Fruit fly (Drosophila melanogaster) whole organism, embryonic: ENCODE results near the gene CG13601.

ENCODE experiments used
- ATbp ChIP-seq: fragments of 200-800 bp; sonication (Bioruptor generic); optimal IDR thresholded peaks from 2 replicates; lab custom pipeline; 2017; ENCODE audit warnings: missing biosample characterization, mild to moderate bottlenecking, missing genetic modification characterization, missing genetic modification reagents
- Bdp1 ChIP-seq: fragments of 200-800 bp; sonication (Bioruptor generic); optimal IDR thresholded peaks from 3 replicates; lab custom pipeline; 2016; ENCODE audit warnings: missing biosample characterization, missing genetic modification characterization
- C15 ChIP-seq: fragments of 200-800 bp; sonication (Bioruptor generic); IDR thresholded peaks from 3 replicates; pipeline ENCODE4 v1.3.6; 2022; ENCODE audit warnings: missing biosample characterization, missing genetic modification characterization
- CG11456 ChIP-seq: fragments of 200-800 bp; sonication (Bioruptor generic); IDR thresholded peaks from 3 replicates; pipeline ENCODE4 v1.3.6; 2022; ENCODE audit warnings: missing biosample characterization, missing genetic modification characterization
- CG12236 ChIP-seq: fragments of 200-800 bp; sonication (Bioruptor generic); optimal IDR thresholded peaks from 2 replicates; lab custom pipeline; 2016; ENCODE audit warnings: missing biosample characterization, missing genetic modification characterization
- CG12769 ChIP-seq: fragments of 200-800 bp; sonication (Bioruptor generic); optimal IDR thresholded peaks from 2 replicates; lab custom pipeline; 2019; ENCODE audit warnings: missing biosample characterization, mild to moderate bottlenecking, missing genetic modification characterization, moderate library complexity
- CG14965 ChIP-seq: fragments of 200-800 bp; sonication (Bioruptor generic); optimal IDR thresholded peaks from 2 replicates; lab custom pipeline; 2016; ENCODE audit warnings: missing biosample characterization, missing genetic modification characterization, borderline replicate concordance
- CG15269 ChIP-seq: fragments of 200-800 bp; sonication (Bioruptor generic); optimal IDR thresholded peaks from 2 replicates; lab custom pipeline; 2018; ENCODE audit warnings: missing biosample characterization, mild to moderate bottlenecking, missing genetic modification characterization, moderate library complexity
- CG15514 ChIP-seq: fragments of 200-800 bp; sonication (Bioruptor generic); optimal IDR thresholded peaks from 3 replicates; lab custom pipeline; 2017; ENCODE audit warnings: missing biosample characterization, missing genetic modification characterization, mild to moderate bottlenecking, moderate library complexity, missing genetic modification reagents
- CG17829 ChIP-seq: fragments of 200-800 bp; optimal IDR thresholded peaks from 2 replicates; lab custom pipeline; 2019; ENCODE audit warnings: missing biosample characterization, mild to moderate bottlenecking, missing genetic modification characterization, moderate library complexity
- CG18476 ChIP-seq: fragments of 200-800 bp; sonication (Bioruptor generic); optimal IDR thresholded peaks from 2 replicates; lab custom pipeline; 2016; ENCODE audit warnings: missing biosample characterization, mild to moderate bottlenecking, missing genetic modification characterization
- CG2129 ChIP-seq: fragments of 200-800 bp; sonication (Bioruptor generic); IDR thresholded peaks from 2 replicates; pipeline ENCODE4 v1.3.6; 2022; ENCODE audit warnings: missing biosample characterization, missing genetic modification characterization; ENCODE audit not compliant: partially characterized antibody
- CG2678 ChIP-seq: fragments of 200-800 bp; sonication (Bioruptor generic); optimal IDR thresholded peaks from 3 replicates; lab custom pipeline; 2019; ENCODE audit warnings: missing biosample characterization, mild to moderate bottlenecking, missing genetic modification characterization, moderate library complexity
- CG30020 ChIP-seq: fragments of 200-800 bp; optimal IDR thresholded peaks from 2 replicates; lab custom pipeline; 2019; ENCODE audit warnings: missing biosample characterization, mild to moderate bottlenecking, missing genetic modification characterization, moderate library complexity
- CG3065 ChIP-seq: fragments of 200-800 bp; sonication (Bioruptor generic); optimal IDR thresholded peaks from 2 replicates; lab custom pipeline; 2016; ENCODE audit warnings: missing biosample characterization, missing genetic modification characterization
- CG31388 ChIP-seq: fragments of 200-800 bp; sonication (Bioruptor generic); optimal IDR thresholded peaks from 2 replicates; lab custom pipeline; 2016; ENCODE audit warnings: missing biosample characterization, missing genetic modification characterization
- CG3407 ChIP-seq: fragments of 200-800 bp; sonication (Bioruptor generic); optimal IDR thresholded peaks from 2 replicates; lab custom pipeline; 2018; ENCODE audit warnings: missing biosample characterization, mild to moderate bottlenecking, missing genetic modification characterization
- CG4282 ChIP-seq: fragments of 200-800 bp; sonication (Bioruptor generic); optimal IDR thresholded peaks from 2 replicates; lab custom pipeline; 2016; ENCODE audit warnings: missing biosample characterization, missing genetic modification characterization
- CG4854 ChIP-seq: fragments of 200-800 bp; sonication (Bioruptor generic); optimal IDR thresholded peaks from 2 replicates; lab custom pipeline; 2016; ENCODE audit warnings: missing biosample characterization, missing genetic modification characterization, inconsistent platforms
- CG6272 ChIP-seq: fragments of 200-800 bp; sonication (Bioruptor generic); IDR thresholded peaks from 2 replicates; pipeline ENCODE4 v1.3.6; 2022; ENCODE audit warnings: missing biosample characterization, missing genetic modification characterization
- CG7357 ChIP-seq: fragments of 200-800 bp; sonication (Bioruptor generic); IDR thresholded peaks from 3 replicates; pipeline ENCODE4 v1.3.6; 2022; ENCODE audit warnings: missing biosample characterization, missing genetic modification characterization
- CG7745 ChIP-seq: fragments of 200-800 bp; sonication (Bioruptor generic); optimal IDR thresholded peaks from 2 replicates; lab custom pipeline; 2018; ENCODE audit warnings: missing biosample characterization, mild to moderate bottlenecking, missing genetic modification characterization, moderate library complexity
- CG7987 ChIP-seq: fragments of 200-800 bp; sonication (Bioruptor generic); optimal IDR thresholded peaks from 2 replicates; lab custom pipeline; 2018; ENCODE audit warnings: missing biosample characterization, mild to moderate bottlenecking, missing genetic modification characterization, moderate library complexity
- CkIIα-i1 ChIP-seq: fragments of 200-800 bp; sonication (Bioruptor generic); IDR thresholded peaks from 2 replicates; pipeline ENCODE4 v1.3.6; 2022; ENCODE audit warnings: missing biosample characterization, missing genetic modification characterization
- E2f2 ChIP-seq: fragments of 200-800 bp; sonication (Bioruptor generic); IDR thresholded peaks from 2 replicates; pipeline ENCODE4 v1.3.6; 2022; ENCODE audit warnings: missing biosample characterization, missing genetic modification characterization
- Fer3 ChIP-seq: fragments of 200-800 bp; sonication (Bioruptor generic); optimal IDR thresholded peaks from 2 replicates; lab custom pipeline; 2018; ENCODE audit warnings: missing biosample characterization, mild to moderate bottlenecking, missing genetic modification characterization, moderate library complexity
- H2.0 ChIP-seq: fragments of 200-800 bp; sonication (Bioruptor generic); IDR thresholded peaks from 2 replicates; pipeline ENCODE4 v1.3.6; 2022; ENCODE audit warnings: missing biosample characterization, missing genetic modification characterization
- Meics ChIP-seq: fragments of 200-800 bp; sonication (Bioruptor generic); optimal IDR thresholded peaks from 2 replicates; lab custom pipeline; 2017; ENCODE audit warnings: missing biosample characterization, mild to moderate bottlenecking, missing genetic modification characterization
- NFAT ChIP-seq: fragments of 200-800 bp; sonication (Bioruptor generic); IDR thresholded peaks from 2 replicates; pipeline ENCODE4 v1.3.6; 2022; ENCODE audit warnings: missing biosample characterization, missing genetic modification characterization
- NfI ChIP-seq: fragments of 200-800 bp; sonication (Bioruptor generic); optimal IDR thresholded peaks from 3 replicates; lab custom pipeline; 2018; ENCODE audit warnings: missing biosample characterization, mild to moderate bottlenecking, missing genetic modification characterization, moderate library complexity
- Sry-β ChIP-seq: fragments of 200-800 bp; sonication (Bioruptor generic); optimal IDR thresholded peaks from 2 replicates; lab custom pipeline; 2018; ENCODE audit warnings: missing biosample characterization, mild to moderate bottlenecking, missing genetic modification characterization, moderate library complexity
- Usf ChIP-seq: fragments of 200-800 bp; sonication (Bioruptor generic); optimal IDR thresholded peaks from 2 replicates; lab custom pipeline; 2017; ENCODE audit warnings: missing genotype, missing biosample characterization, missing genetic modification characterization
- Xrp1 ChIP-seq: fragments of 200-800 bp; sonication (Bioruptor generic); IDR thresholded peaks from 2 replicates; pipeline ENCODE4 v1.3.6; 2022; ENCODE audit warnings: missing biosample characterization, missing genetic modification characterization
- crc ChIP-seq: fragments of 200-800 bp; sonication (Bioruptor generic); optimal IDR thresholded peaks from 2 replicates; lab custom pipeline; 2016; ENCODE audit warnings: missing biosample characterization, missing genetic modification characterization
- disco-r ChIP-seq: fragments of 200-800 bp; sonication (Bioruptor generic); optimal IDR thresholded peaks from 2 replicates; lab custom pipeline; 2016; ENCODE audit warnings: missing biosample characterization, missing genetic modification characterization
- emc ChIP-seq: fragments of 200-800 bp; sonication (Bioruptor generic); optimal IDR thresholded peaks from 2 replicates; lab custom pipeline; 2016; ENCODE audit warnings: missing biosample characterization, missing genetic modification characterization
- fru ChIP-seq: fragments of >200 bp; optimal IDR thresholded peaks from 2 replicates; lab custom pipeline; 2017
- kay ChIP-seq: fragments of 200-800 bp; sonication (Bioruptor generic); optimal IDR thresholded peaks from 2 replicates; lab custom pipeline; 2016; ENCODE audit warnings: missing biosample characterization, missing genetic modification characterization
- lab ChIP-seq: fragments of 200-800 bp; sonication (Bioruptor generic); optimal IDR thresholded peaks from 3 replicates; lab custom pipeline; 2017; ENCODE audit warnings: missing biosample characterization, missing genetic modification characterization, mild to moderate bottlenecking, moderate library complexity, missing genetic modification reagents
- otp ChIP-seq: fragments of 200-800 bp; sonication (Bioruptor generic); IDR thresholded peaks from 3 replicates; pipeline ENCODE4, ENCODE4 v1.3.6; 2022; ENCODE audit warnings: missing biosample characterization, missing genetic modification characterization
- sc ChIP-seq, 3 experiments: fragments of >200 bp in 2 of 3; fragments of 200-800 bp in 1 of 3; sonication (Bioruptor generic) in 1 of 3; optimal IDR thresholded peaks; 2 replicates in 2 of 3; 3 replicates in 1 of 3; lab custom pipeline; 2017; ENCODE audit warnings: mild to moderate bottlenecking in 1 of 3, missing biosample characterization in 1 of 3, missing genetic modification characterization in 1 of 3, missing genetic modification reagents in 1 of 3
- sima ChIP-seq: fragments of 200-800 bp; sonication (Bioruptor generic); optimal IDR thresholded peaks from 2 replicates; lab custom pipeline; 2016; ENCODE audit warnings: missing biosample characterization, missing genetic modification characterization
- slou ChIP-seq: fragments of 200-800 bp; sonication (Bioruptor generic); optimal IDR thresholded peaks from 3 replicates; lab custom pipeline; 2016; ENCODE audit warnings: missing biosample characterization, missing genetic modification characterization
- sob ChIP-seq: fragments of 200-800 bp; sonication (Bioruptor generic); IDR thresholded peaks from 2 replicates; pipeline ENCODE4 v1.3.6; 2022; ENCODE audit warnings: missing biosample characterization, missing genetic modification characterization
- sqz ChIP-seq: fragments of 200-800 bp; sonication (Bioruptor generic); optimal IDR thresholded peaks from 3 replicates; lab custom pipeline; 2018; ENCODE audit warnings: missing biosample characterization, mild to moderate bottlenecking, missing genetic modification characterization
- sr ChIP-seq: fragments of 200-800 bp; sonication (Bioruptor generic); IDR thresholded peaks from 3 replicates; pipeline ENCODE4 v1.3.6; 2022; ENCODE audit warnings: missing biosample characterization, missing genetic modification characterization
- toy ChIP-seq: fragments of 200-800 bp; sonication (Bioruptor generic); IDR thresholded peaks from 2 replicates; pipeline ENCODE4 v1.3.6; 2022; ENCODE audit warnings: missing biosample characterization, missing genetic modification characterization
- trh ChIP-seq: fragments of 200-800 bp; sonication (Bioruptor generic); optimal IDR thresholded peaks from 2 replicates; lab custom pipeline; 2016; ENCODE audit warnings: missing biosample characterization, missing genetic modification characterization
- wdn ChIP-seq: fragments of 200-800 bp; sonication (Bioruptor generic); IDR thresholded peaks from 2 replicates; pipeline ENCODE4 v1.3.6; 2022; ENCODE audit warnings: missing biosample characterization, missing genetic modification characterization
- zen2 ChIP-seq: fragments of 200-800 bp; sonication (Bioruptor generic); IDR thresholded peaks from 3 replicates; pipeline ENCODE4 v1.3.6; 2022; ENCODE audit warnings: missing biosample characterization, missing genetic modification characterization; ENCODE audit not compliant: partially characterized antibody
- zfh2 ChIP-seq: fragments of 200-800 bp; sonication (Bioruptor generic); optimal IDR thresholded peaks from 2 replicates; lab custom pipeline; 2016; ENCODE audit warnings: missing biosample characterization, missing genetic modification characterization

CG13601 gene

dm6 chr3R:23927429-23927828 is at the start of gene CG13601 (continued):
- peak; percentile 43 for TF ChIP-seq sqz (GFP tag; lab: Kevin White, UChicago)
- TF ChIP-seq Bdp1 (GFP tag; lab: Kevin White, UChicago): no peak
- TF ChIP-seq zfh2: no peak
- no peak for TF ChIP-seq fru (lab: Kevin White, UChicago)
- TF ChIP-seq CG12236 (GFP tag; lab: Kevin White, UChicago): no peak
- TF ChIP-seq CG14965: no peak
- peak; percentile 33 for TF ChIP-seq CG15269 (tag; lab: Kevin White, UChicago)
- TF ChIP-seq disco-r: no peak
- TF ChIP-seq CG12769 (tag; lab: Kevin White, UChicago): no peak
- TF ChIP-seq CG4854 (GFP tag; lab: Kevin White, UChicago): peak; percentile 19
- TF ChIP-seq CG11456 (GFP tag; lab: Robert Waterston, UW): peak; percentile 64; the same call in 2 of the 3 replicates
- TF ChIP-seq sc (optimal IDR thresholded peaks at IDR 0.05; lab: Kevin White, UChicago): no peak
- no peak for TF ChIP-seq sc (GFP tag; optimal IDR thresholded peaks at IDR 0.05; lab: Kevin White, UChicago)
- no peak for TF ChIP-seq CG18476 (GFP tag; lab: Kevin White, UChicago)
- no peak for TF ChIP-seq CG7745 (tag; lab: Kevin White, UChicago)
- TF ChIP-seq kay (GFP tag; lab: Kevin White, UChicago): no peak
- TF ChIP-seq lab (GFP tag; lab: Kevin White, UChicago): no peak
- TF ChIP-seq CG7987: no peak
- TF ChIP-seq CG2129 (GFP tag; lab: Robert Waterston, UW): peak; percentile 32; the same call in 1 of the 2 replicates
- TF ChIP-seq ATbp: no peak
- TF ChIP-seq toy (GFP tag; lab: Robert Waterston, UW): no peak
- no peak for TF ChIP-seq Xrp1 (GFP tag; lab: Robert Waterston, UW)
- TF ChIP-seq CG30020 (tag; lab: Kevin White, UChicago): peak; percentile 16
- peak; percentile 36 for TF ChIP-seq NfI (GFP tag; lab: Kevin White, UChicago)
- TF ChIP-seq CG15514 (GFP tag; lab: Kevin White, UChicago): peak; percentile 64
- TF ChIP-seq H2.0 (GFP tag; lab: Robert Waterston, UW): peak; percentile 24; the same call in 1 of the 2 replicates
- peak; percentile 23; the same call in 1 of the 2 replicates for TF ChIP-seq CG6272 (GFP tag; lab: Robert Waterston, UW)
- TF ChIP-seq CG31388 (GFP tag; lab: Kevin White, UChicago): no peak
- peak; percentile 56; the same call in 1 of the 2 replicates for TF ChIP-seq NFAT (GFP tag; lab: Robert Waterston, UW)
- TF ChIP-seq slou (GFP tag; lab: Kevin White, UChicago): no peak
- TF ChIP-seq Sry-β: no peak
- TF ChIP-seq wdn (GFP tag; lab: Robert Waterston, UW): no peak
- peak; percentile 51; the same call in 1 of the 3 replicates for TF ChIP-seq zen2
- no peak for TF ChIP-seq C15 (GFP tag; lab: Robert Waterston, UW)
- TF ChIP-seq CG17829: peak; percentile 40
- peak; percentile 11 for TF ChIP-seq Meics (GFP tag; lab: Kevin White, UChicago)
- TF ChIP-seq Usf (GFP tag; lab: Kevin White, UChicago): no peak
- TF ChIP-seq otp (GFP tag; lab: Robert Waterston, UW): peak; percentile 39; the same call in 1 of the 3 replicates
- no peak for TF ChIP-seq emc (GFP tag; lab: Kevin White, UChicago)
- TF ChIP-seq CG3407: no peak
- peak; percentile 20; the same call in 1 of the 2 replicates for TF ChIP-seq sob
- TF ChIP-seq CG3065 (GFP tag; lab: Kevin White, UChicago): no peak
- TF ChIP-seq sr: no peak
- no peak for TF ChIP-seq CkIIα-i1 (GFP tag; lab: Robert Waterston, UW)
- TF ChIP-seq CG7357: no peak
- TF ChIP-seq trh (GFP tag; lab: Kevin White, UChicago): no peak
- no peak for TF ChIP-seq sima (GFP tag; lab: Kevin White, UChicago)
- no peak for TF ChIP-seq CG2678 (tag; lab: Kevin White, UChicago)
- no peak for TF ChIP-seq Fer3
- TF ChIP-seq crc (GFP tag; lab: Kevin White, UChicago): no peak
- TF ChIP-seq CG4282: no peak
- peak; percentile 43 for TF ChIP-seq E2f2 (GFP tag; lab: Robert Waterston, UW)
